Worm (Caenorhabditis elegans) whole organism, L4 larva: ENCODE results near the gene pwp-1.

Experiments
- D1046.2 ChIP-seq: fragments of 200-800 bp; sonication (Bioruptor generic); IDR thresholded peaks from 2 replicates; pipeline ENCODE4 v1.3.6; 2022; ENCODE audit warnings: missing genetic modification characterization, missing compliant biosample characterization
- F44E2.7 ChIP-seq: fragments of 200-800 bp; sonication (Bioruptor generic); IDR thresholded peaks from 2 replicates; pipeline ENCODE4 v2.1.2; 2022; ENCODE audit warnings: missing genetic modification characterization, missing compliant biosample characterization
- F49E8.2 ChIP-seq: sonication (generic microtip); optimal IDR thresholded peaks from 2 replicates; lab custom pipeline; 2016; ENCODE audit warnings: missing compliant biosample characterization, mild to moderate bottlenecking, missing genetic modification characterization, borderline replicate concordance
- Y105C5A.15 ChIP-seq: fragments of 200-800 bp; sonication (Bioruptor generic); IDR thresholded peaks from 2 replicates; pipeline ENCODE4 v1.3.6; 2022; ENCODE audit warnings: missing genetic modification characterization, missing compliant biosample characterization
- Y48G9A.11 ChIP-seq: fragments of 200-800 bp; sonication (Bioruptor generic); IDR thresholded peaks from 2 replicates; pipeline ENCODE4 v1.3.6; 2022; ENCODE audit warnings: missing genetic modification reagents, missing genetic modification characterization, missing compliant biosample characterization
- ZK337.2 ChIP-seq: fragments of 200-800 bp; sonication (Bioruptor generic); IDR thresholded peaks from 2 replicates; pipeline ENCODE4 v1.3.6; 2022; ENCODE audit warnings: missing genetic modification reagents, missing genetic modification characterization, missing compliant biosample characterization
- aha-1 ChIP-seq: fragments of 150-350 bp; peaks from one replicate; lab custom pipeline; 2014; ENCODE audit warnings: missing biosample characterization, missing genetic modification characterization
- aly-2 ChIP-seq: sonication (generic microtip); optimal IDR thresholded peaks from 2 replicates; lab custom pipeline; 2018; ENCODE audit warnings: missing biosample characterization, missing genetic modification characterization
- ama-1 ChIP-seq: fragments of 150-350 bp; optimal IDR thresholded peaks from 2 replicates; lab custom pipeline; 2014; ENCODE audit warnings: inconsistent platforms, mixed read lengths
- arid-1 ChIP-seq: fragments of 200-800 bp; sonication (Bioruptor generic); conservative IDR thresholded peaks from 2 replicates; pipeline ENCODE4 v1.3.6; 2022; ENCODE audit warnings: missing genetic modification reagents, missing genetic modification characterization, missing compliant biosample characterization
- attf-4 ChIP-seq: sonication (generic microtip); optimal IDR thresholded peaks from 3 replicates; lab custom pipeline; 2017; ENCODE audit warnings: missing biosample characterization, missing genetic modification characterization
- ceh-20 ChIP-seq: fragments of 200-800 bp; sonication (Bioruptor generic); IDR thresholded peaks from 2 replicates; pipeline ENCODE4 v1.3.6; 2022; ENCODE audit warnings: missing genetic modification reagents, missing genetic modification characterization, missing compliant biosample characterization
- ceh-28 ChIP-seq: fragments of 150-350 bp; optimal IDR thresholded peaks from 2 replicates; lab custom pipeline; 2014; ENCODE audit warnings: missing biosample characterization, missing genetic modification reagents, missing genetic modification characterization
- ceh-32 ChIP-seq: sonication (generic microtip); optimal IDR thresholded peaks from 2 replicates; lab custom pipeline; 2016; ENCODE audit warnings: mild to moderate bottlenecking, missing genetic modification characterization, missing compliant biosample characterization; ENCODE audit not compliant: poor library complexity
- ceh-62 ChIP-seq: sonication (generic microtip); optimal IDR thresholded peaks from 2 replicates; lab custom pipeline; 2017; ENCODE audit warnings: missing biosample characterization, missing genetic modification characterization
- ceh-82 ChIP-seq: sonication (generic microtip); optimal IDR thresholded peaks from 2 replicates; lab custom pipeline; 2017; ENCODE audit warnings: missing biosample characterization, missing genetic modification characterization
- ctbp-1 ChIP-seq: fragments of 200-800 bp; sonication (Bioruptor generic); IDR thresholded peaks from 2 replicates; pipeline ENCODE4 v1.3.6; 2022; ENCODE audit warnings: missing genetic modification reagents, missing genetic modification characterization, missing compliant biosample characterization
- daf-12 ChIP-seq: fragments of 150-350 bp; optimal IDR thresholded peaks from 2 replicates; lab custom pipeline; 2014; ENCODE audit warnings: missing biosample characterization, missing genetic modification reagents, missing genetic modification characterization
- dmd-6 ChIP-seq: fragments of 200-800 bp; sonication (Bioruptor generic); IDR thresholded peaks from 2 replicates; pipeline ENCODE4 v1.3.6; 2022; ENCODE audit warnings: missing genetic modification reagents, missing genetic modification characterization, missing compliant biosample characterization
- fkh-10 ChIP-seq: fragments of 150-350 bp; optimal IDR thresholded peaks from 2 replicates; lab custom pipeline; 2014; ENCODE audit warnings: missing biosample characterization, missing genetic modification reagents, missing genetic modification characterization
- fos-1 ChIP-seq: fragments of 150-350 bp; optimal IDR thresholded peaks from 2 replicates; lab custom pipeline; 2014; ENCODE audit warnings: missing biosample characterization, missing genetic modification characterization
- hlh-11 ChIP-seq: fragments of 200-800 bp; sonication (Bioruptor generic); optimal IDR thresholded peaks from 2 replicates; lab custom pipeline; 2018; ENCODE audit warnings: mild to moderate bottlenecking, missing genetic modification characterization, missing compliant biosample characterization
- hlh-30 ChIP-seq: sonication (generic microtip); optimal IDR thresholded peaks from 2 replicates; lab custom pipeline; 2017; ENCODE audit warnings: antibody characterized with exemption, mild to moderate bottlenecking, missing genetic modification characterization, missing compliant biosample characterization; ENCODE audit not compliant: insufficient read depth
- lim-7 ChIP-seq: fragments of 200-800 bp; sonication (Bioruptor generic); IDR thresholded peaks from 2 replicates; pipeline ENCODE4 v1.3.6; 2022; ENCODE audit warnings: missing genetic modification characterization, missing compliant biosample characterization
- lin-38 ChIP-seq: fragments of 200-800 bp; sonication (Bioruptor generic); IDR thresholded peaks from 2 replicates; pipeline ENCODE4 v1.3.6; 2022; ENCODE audit warnings: missing genetic modification reagents, missing genetic modification characterization, missing compliant biosample characterization
- lin-39 ChIP-seq: fragments of 150-350 bp; optimal IDR thresholded peaks from 2 replicates; lab custom pipeline; 2014; ENCODE audit warnings: missing biosample characterization, missing genetic modification reagents, missing genetic modification characterization
- lir-3 ChIP-seq: sonication (generic microtip); optimal IDR thresholded peaks from 2 replicates; lab custom pipeline; 2016; ENCODE audit warnings: mild to moderate bottlenecking, missing genetic modification characterization, missing compliant biosample characterization
- madf-5 ChIP-seq, 2 experiments: fragments of 200-800 bp; sonication (Bioruptor generic); IDR thresholded peaks; 2 replicates each; pipeline ENCODE4 v1.3.6; 2022; ENCODE audit warnings: missing compliant biosample characterization in 2 of 2, missing genetic modification characterization in 2 of 2
- mdt-29 ChIP-seq: fragments of 200-800 bp; sonication (Bioruptor generic); IDR thresholded peaks from 2 replicates; pipeline ENCODE4 v1.3.6; 2022; ENCODE audit warnings: missing genetic modification reagents, missing genetic modification characterization, missing compliant biosample characterization
- mep-1 ChIP-seq: fragments of 150-350 bp; sonication (generic microtip); optimal IDR thresholded peaks from 3 replicates; lab custom pipeline; 2014; ENCODE audit warnings: missing biosample characterization, missing genetic modification characterization
- mxl-2 ChIP-seq: fragments of 200-800 bp; sonication (Bioruptor generic); conservative IDR thresholded peaks from 2 replicates; pipeline ENCODE4 v1.3.6; 2022; ENCODE audit warnings: missing genetic modification reagents, missing genetic modification characterization, missing compliant biosample characterization
- nhr-10 ChIP-seq: fragments of 150-350 bp; optimal IDR thresholded peaks from 2 replicates; lab custom pipeline; 2014; ENCODE audit warnings: missing biosample characterization, missing genetic modification characterization
- nhr-102 ChIP-seq: sonication (generic microtip); optimal IDR thresholded peaks from 2 replicates; lab custom pipeline; 2016; ENCODE audit warnings: mild to moderate bottlenecking, missing genetic modification characterization, moderate library complexity, missing compliant biosample characterization
- nhr-11 ChIP-seq: fragments of 150-350 bp; optimal IDR thresholded peaks from 2 replicates; lab custom pipeline; 2014; ENCODE audit warnings: missing biosample characterization, missing genetic modification characterization
- nhr-111 ChIP-seq: fragments of 200-800 bp; sonication (Bioruptor generic); optimal IDR thresholded peaks from 2 replicates; lab custom pipeline; 2018; ENCODE audit warnings: mild to moderate bottlenecking, missing genetic modification characterization, missing compliant biosample characterization
- nhr-25 ChIP-seq: sonication (generic microtip); optimal IDR thresholded peaks from 2 replicates; lab custom pipeline; 2017; ENCODE audit warnings: missing genetic modification characterization, mild to moderate bottlenecking, missing compliant biosample characterization, antibody characterized with exemption, moderate library complexity, borderline replicate concordance; ENCODE audit not compliant: insufficient read depth
- nhr-28 ChIP-seq: fragments of 150-350 bp; optimal IDR thresholded peaks from 2 replicates; lab custom pipeline; 2014; ENCODE audit warnings: missing biosample characterization, missing genetic modification characterization
- pha-4 ChIP-seq, 2 experiments: fragments of 150-350 bp in 1 of 2; fragments of 200-800 bp in 1 of 2; sonication (Bioruptor generic) in 1 of 2; IDR thresholded peaks in 1 of 2; optimal IDR thresholded peaks in 1 of 2; 2 replicates each; pipeline versions ENCODE4 v1.3.6 to Lab custom; 2014 to 2022; ENCODE audit warnings: missing genetic modification characterization in 2 of 2, missing genetic modification reagents in 2 of 2, missing biosample characterization in 1 of 2, missing compliant biosample characterization in 1 of 2
- rbr-2 ChIP-seq: sonication (generic microtip); optimal IDR thresholded peaks from 2 replicates; lab custom pipeline; 2016; ENCODE audit warnings: missing genotype, missing genetic modification characterization, missing compliant biosample characterization
- saeg-2 ChIP-seq: fragments of 200-800 bp; sonication (Bioruptor generic); IDR thresholded peaks from 2 replicates; pipeline ENCODE4 v1.3.6; 2022; ENCODE audit warnings: missing genetic modification reagents, missing genetic modification characterization, missing compliant biosample characterization
- sdz-12 ChIP-seq: fragments of 200-800 bp; sonication (Bioruptor generic); optimal IDR thresholded peaks from 2 replicates; lab custom pipeline; 2018; ENCODE audit warnings: mild to moderate bottlenecking, missing genetic modification characterization, missing compliant biosample characterization
- set-16 ChIP-seq: fragments of 200-800 bp; sonication (Bioruptor generic); IDR thresholded peaks from 2 replicates; pipeline ENCODE4 v1.3.6; 2022; ENCODE audit warnings: missing genetic modification reagents, missing genetic modification characterization, missing compliant biosample characterization
- snpc-4 ChIP-seq: fragments of 150-350 bp; optimal IDR thresholded peaks from 2 replicates; lab custom pipeline; 2014; ENCODE audit warnings: missing biosample characterization, missing genetic modification characterization
- spr-1 ChIP-seq: sonication (generic microtip); optimal IDR thresholded peaks from 2 replicates; lab custom pipeline; 2016; ENCODE audit warnings: mild to moderate bottlenecking, missing genetic modification characterization, missing compliant biosample characterization
- spr-3 ChIP-seq: fragments of 200-800 bp; sonication (Bioruptor generic); optimal IDR thresholded peaks from 2 replicates; lab custom pipeline; 2018; ENCODE audit warnings: mild to moderate bottlenecking, missing genetic modification characterization, missing compliant biosample characterization
- unc-39 ChIP-seq: sonication (generic microtip); optimal IDR thresholded peaks from 2 replicates; lab custom pipeline; 2017; ENCODE audit warnings: missing biosample characterization, missing genetic modification characterization
- unc-62 ChIP-seq, 3 experiments: fragments of 150-350 bp in 1 of 3; sonication (generic microtip); optimal IDR thresholded peaks in 2 of 3; peaks in 1 of 3; 1 replicate in 1 of 3; 2 replicates in 2 of 3; lab custom pipeline; 2014 to 2017; ENCODE audit warnings: missing biosample characterization in 3 of 3, missing genetic modification characterization in 3 of 3, missing genetic modification reagents in 3 of 3, missing genotype in 1 of 3
- zag-1 ChIP-seq: fragments of 150-350 bp; optimal IDR thresholded peaks from 2 replicates; lab custom pipeline; 2014; ENCODE audit warnings: missing biosample characterization, missing genetic modification characterization
- zfp-3 ChIP-seq: fragments of 200-800 bp; sonication (Bioruptor generic); conservative IDR thresholded peaks from 2 replicates; pipeline ENCODE4 v1.3.6; 2022; ENCODE audit warnings: missing genetic modification reagents, missing genetic modification characterization, missing compliant biosample characterization
- zip-11 ChIP-seq: fragments of 200-800 bp; sonication (Bioruptor generic); IDR thresholded peaks from 2 replicates; pipeline ENCODE4 v1.3.6; 2022; ENCODE audit warnings: missing genetic modification characterization, missing compliant biosample characterization
- zip-2 ChIP-seq: fragments of 150-350 bp; optimal IDR thresholded peaks from 2 replicates; lab custom pipeline; 2014; ENCODE audit warnings: missing biosample characterization, missing genetic modification characterization

pwp-1 gene

ce11 chrIV:13253841-13254240 is 17.5 kb upstream of the pwp-1 start, which contains the start of gene ttr-45 (continued):
- peak; percentile 66; the same call in 1 of the 2 replicates for TF ChIP-seq pha-4 (GFP tag; IDR thresholded peaks at IDR 0.05; lab: Robert Waterston, UW)
- TF ChIP-seq pha-4 (tag; optimal IDR thresholded peaks at IDR 0.05; lab: Kevin White, UChicago), result no peak
- no peak for TF ChIP-seq nhr-111 (GFP tag; lab: Kevin White, UChicago)
- peak; percentile 54; the same call in 1 of the 2 replicates for TF ChIP-seq ceh-20 (GFP tag; lab: Robert Waterston, UW)
- TF ChIP-seq mep-1 (tag; lab: Kevin White, UChicago), result peak; percentile 1
- no peak for TF ChIP-seq snpc-4 (tag; lab: Kevin White, UChicago)
- TF ChIP-seq spr-3, result no peak
- no peak for TF ChIP-seq ceh-62
- TF ChIP-seq hlh-30, result peak; percentile 69
- no peak for TF ChIP-seq set-16 (GFP tag; lab: Robert Waterston, UW)
- peak; percentile 46; the same call in 1 of the 2 replicates for TF ChIP-seq mdt-29
- no peak for TF ChIP-seq zip-11 (GFP tag; lab: Robert Waterston, UW)
- peak; percentile 30 for TF ChIP-seq zip-2
- no peak for TF ChIP-seq Y48G9A.11 (GFP tag; lab: Robert Waterston, UW)
- no peak for TF ChIP-seq nhr-10 (tag; lab: Kevin White, UChicago)
- TF ChIP-seq attf-4 (tag; lab: Kevin White, UChicago), result no peak
- no peak for TF ChIP-seq nhr-25 (tag; lab: Kevin White, UChicago)
- TF ChIP-seq ceh-28 (tag; lab: Kevin White, UChicago), result no peak
- TF ChIP-seq fos-1, result no peak
- no peak for TF ChIP-seq sdz-12 (GFP tag; lab: Kevin White, UChicago)
- TF ChIP-seq dmd-6 (GFP tag; lab: Robert Waterston, UW), result peak; percentile 99
- no peak for TF ChIP-seq aha-1
- no peak for TF ChIP-seq zag-1
- TF ChIP-seq lim-7 (GFP tag; lab: Robert Waterston, UW), result no peak
- no peak for TF ChIP-seq fkh-10 (GFP tag; lab: Kevin White, UChicago)
- TF ChIP-seq saeg-2 (GFP tag; lab: Robert Waterston, UW), result 0 out of 2 replicates have a peak, but pooled peaks have one; percentile 39
- TF ChIP-seq lin-39, result no peak
- TF ChIP-seq aly-2 (tag; lab: Kevin White, UChicago), result no peak
- peak; percentile 38 for TF ChIP-seq lin-38
- TF ChIP-seq ceh-82 (tag; lab: Kevin White, UChicago), result no peak
- peak; percentile 43; the same call in 1 of the 2 replicates for TF ChIP-seq zfp-3 (GFP tag; lab: Robert Waterston, UW)
- peak; percentile 70 for TF ChIP-seq nhr-102 (tag; lab: Kevin White, UChicago)
- no peak for TF ChIP-seq madf-5 (GFP tag; IDR thresholded peaks at IDR 0.05; lab: Robert Waterston, UW)
- no peak for TF ChIP-seq daf-12 (tag; lab: Kevin White, UChicago)
- TF ChIP-seq nhr-28 (tag; lab: Kevin White, UChicago), result peak; percentile 93
- peak; percentile 77 for TF ChIP-seq nhr-11 (tag; lab: Kevin White, UChicago)
- TF ChIP-seq ama-1 (lab: Kevin White, UChicago), result no peak
- TF ChIP-seq unc-62 (GFP tag; optimal IDR thresholded peaks at IDR 0.05 in 1 of 2; lab: Kevin White, UChicago), result peak; percentile 83 to 91
- TF ChIP-seq unc-62 (tag; optimal IDR thresholded peaks at IDR 0.05; lab: Kevin White, UChicago), result no peak
- no peak for TF ChIP-seq F44E2.7 (GFP tag; lab: Robert Waterston, UW)
- TF ChIP-seq spr-1, result no peak
- no peak for TF ChIP-seq F49E8.2 (tag; lab: Kevin White, UChicago)
- TF ChIP-seq hlh-11, result peak; percentile 94
- TF ChIP-seq arid-1 (GFP tag; lab: Robert Waterston, UW), result no peak
- TF ChIP-seq ZK337.2, result no peak
- no peak for TF ChIP-seq Y105C5A.15 (GFP tag; lab: Robert Waterston, UW)
- no peak for TF ChIP-seq lir-3 (tag; lab: Kevin White, UChicago)
- no peak for TF ChIP-seq unc-39 (tag; lab: Kevin White, UChicago)
- no peak for TF ChIP-seq ceh-32 (tag; lab: Kevin White, UChicago)
- TF ChIP-seq rbr-2, result no peak
- TF ChIP-seq ctbp-1 (GFP tag; lab: Robert Waterston, UW), result no peak
- TF ChIP-seq mxl-2 (GFP tag; lab: Robert Waterston, UW), result no peak
- TF ChIP-seq D1046.2 (GFP tag; lab: Robert Waterston, UW), result no peak
